Worm (Caenorhabditis elegans) whole organism, mixed stage, embryonic: ENCODE results near the gene T24B8.7.

ENCODE experiments used
- M03D4.4 ChIP-seq: sonication (generic microtip); optimal IDR thresholded peaks from 2 replicates; lab custom pipeline; 2017; ENCODE audit warnings: mild to moderate bottlenecking, missing genetic modification characterization, missing compliant biosample characterization
- bed-3 ChIP-seq: fragments of 200-800 bp; sonication (Bioruptor generic); optimal IDR thresholded peaks from 3 replicates; lab custom pipeline; 2018; ENCODE audit warnings: mild to moderate bottlenecking, missing genetic modification characterization, moderate library complexity, missing compliant biosample characterization
- blmp-1 ChIP-seq: fragments of 150-350 bp; optimal IDR thresholded peaks from 2 replicates; lab custom pipeline; 2014; ENCODE audit warnings: missing biosample characterization, missing genetic modification characterization
- ceh-39 ChIP-seq: fragments of 150-350 bp; optimal IDR thresholded peaks from 2 replicates; lab custom pipeline; 2014; ENCODE audit warnings: missing biosample characterization, missing genetic modification characterization
- ceh-43 ChIP-seq: fragments of 200-800 bp; sonication (Bioruptor generic); optimal IDR thresholded peaks from 2 replicates; lab custom pipeline; 2018; ENCODE audit warnings: mild to moderate bottlenecking, missing genetic modification characterization, moderate library complexity, missing compliant biosample characterization
- ceh-83 ChIP-seq: fragments of 200-800 bp; sonication (Bioruptor generic); optimal IDR thresholded peaks from 2 replicates; lab custom pipeline; 2018; ENCODE audit warnings: mild to moderate bottlenecking, missing genetic modification characterization, missing compliant biosample characterization
- ces-1 ChIP-seq: fragments of 150-350 bp; optimal IDR thresholded peaks from 2 replicates; lab custom pipeline; 2014; ENCODE audit warnings: missing biosample characterization, missing genetic modification reagents, missing genetic modification characterization
- cnd-1 ChIP-seq: fragments of 200-800 bp; sonication (Bioruptor generic); optimal IDR thresholded peaks from 2 replicates; lab custom pipeline; 2018; ENCODE audit warnings: mild to moderate bottlenecking, missing genetic modification characterization, missing compliant biosample characterization
- drap-1 ChIP-seq: fragments of 200-800 bp; sonication (Bioruptor generic); optimal IDR thresholded peaks from 3 replicates; lab custom pipeline; 2018; ENCODE audit warnings: mild to moderate bottlenecking, missing genetic modification characterization, missing compliant biosample characterization
- elt-3 ChIP-seq: fragments of 150-350 bp; optimal IDR thresholded peaks from 2 replicates; lab custom pipeline; 2014; ENCODE audit warnings: missing biosample characterization, missing genetic modification characterization
- flh-1 ChIP-seq: fragments of 200-800 bp; sonication (Bioruptor generic); optimal IDR thresholded peaks from 2 replicates; lab custom pipeline; 2018; ENCODE audit warnings: mild to moderate bottlenecking, missing genetic modification characterization, moderate library complexity, missing compliant biosample characterization
- ham-2 ChIP-seq: fragments of 200-800 bp; sonication (Bioruptor generic); optimal IDR thresholded peaks from 2 replicates; lab custom pipeline; 2018; ENCODE audit warnings: mild to moderate bottlenecking, missing genetic modification characterization, missing compliant biosample characterization
- hlh-1 ChIP-seq: fragments of 150-350 bp; optimal IDR thresholded peaks from 2 replicates; lab custom pipeline; 2014; ENCODE audit warnings: missing biosample characterization, missing genetic modification reagents, missing genetic modification characterization
- lin-13 ChIP-seq: fragments of 150-350 bp; optimal IDR thresholded peaks from 2 replicates; lab custom pipeline; 2014; ENCODE audit warnings: missing biosample characterization, missing genetic modification characterization
- lin-32 ChIP-seq: fragments of 200-800 bp; sonication (Bioruptor generic); optimal IDR thresholded peaks from 2 replicates; lab custom pipeline; 2018; ENCODE audit warnings: mild to moderate bottlenecking, missing genetic modification characterization, missing compliant biosample characterization
- lsy-2 ChIP-seq: fragments of 150-350 bp; optimal IDR thresholded peaks from 2 replicates; lab custom pipeline; 2014; ENCODE audit warnings: missing biosample characterization, missing genetic modification characterization
- mab-5 ChIP-seq: fragments of 150-350 bp; optimal IDR thresholded peaks from 2 replicates; lab custom pipeline; 2014; ENCODE audit warnings: missing biosample characterization, missing genetic modification characterization
- mep-1 ChIP-seq: fragments of 150-350 bp; optimal IDR thresholded peaks from 2 replicates; lab custom pipeline; 2017; ENCODE audit warnings: missing biosample characterization, missing genetic modification reagents, missing genetic modification characterization, inconsistent platforms
- mls-2 ChIP-seq: sonication (generic microtip); optimal IDR thresholded peaks from 2 replicates; lab custom pipeline; 2016; ENCODE audit warnings: mild to moderate bottlenecking, missing genetic modification characterization, moderate library complexity, missing compliant biosample characterization
- nhr-12 ChIP-seq: fragments of 150-350 bp; optimal IDR thresholded peaks from 2 replicates; lab custom pipeline; 2014; ENCODE audit warnings: missing biosample characterization, missing genetic modification characterization
- nhr-237 ChIP-seq: fragments of 150-350 bp; optimal IDR thresholded peaks from 2 replicates; lab custom pipeline; 2014; ENCODE audit warnings: missing biosample characterization, missing genetic modification characterization
- nhr-28 ChIP-seq: fragments of 150-350 bp; optimal IDR thresholded peaks from 2 replicates; lab custom pipeline; 2014; ENCODE audit warnings: missing biosample characterization, missing genetic modification characterization
- nhr-76 ChIP-seq: sonication (generic microtip); optimal IDR thresholded peaks from 2 replicates; lab custom pipeline; 2017; ENCODE audit warnings: missing biosample characterization, missing genetic modification characterization
- pha-4 ChIP-seq: fragments of 150-350 bp; optimal IDR thresholded peaks from 2 replicates; lab custom pipeline; 2018; ENCODE audit warnings: missing biosample characterization, missing genetic modification reagents, missing genetic modification characterization
- sem-2 ChIP-seq: fragments of 200-800 bp; sonication (Bioruptor generic); optimal IDR thresholded peaks from 2 replicates; lab custom pipeline; 2018; ENCODE audit warnings: mild to moderate bottlenecking, missing genetic modification characterization, missing compliant biosample characterization
- sptf-1 ChIP-seq: sonication (generic microtip); optimal IDR thresholded peaks from 2 replicates; lab custom pipeline; 2017; ENCODE audit warnings: mild to moderate bottlenecking, missing genetic modification characterization, moderate library complexity, missing compliant biosample characterization
- tbx-8 ChIP-seq: fragments of 200-800 bp; sonication (Bioruptor generic); optimal IDR thresholded peaks from 2 replicates; lab custom pipeline; 2018; ENCODE audit warnings: mild to moderate bottlenecking, missing genetic modification characterization, moderate library complexity, missing compliant biosample characterization
- unc-120 ChIP-seq: sonication (generic microtip); optimal IDR thresholded peaks from 2 replicates; lab custom pipeline; 2017; ENCODE audit warnings: missing genetic modification characterization, missing compliant biosample characterization; ENCODE audit not compliant: poor library complexity, severe bottlenecking
- unc-39 ChIP-seq: fragments of 150-350 bp; optimal IDR thresholded peaks from 2 replicates; lab custom pipeline; 2014; ENCODE audit warnings: missing biosample characterization, missing genetic modification characterization
- unc-62 ChIP-seq: fragments of 150-350 bp; optimal IDR thresholded peaks from 2 replicates; lab custom pipeline; 2014; ENCODE audit warnings: missing biosample characterization, missing genetic modification reagents, missing genetic modification characterization
- ztf-11 ChIP-seq: fragments of 150-350 bp; optimal IDR thresholded peaks from 2 replicates; lab custom pipeline; 2014; ENCODE audit warnings: missing biosample characterization, missing genetic modification characterization

The T24B8.7 gene

ce11 chrII:9000331-9000730 lies 53.1 kb downstream of the T24B8.7 start, which contains the start of gene F44G4.5:
Gene F44G4.5, minus strand, starts transcription at chrII:9000431.
- TF ChIP-seq nhr-76 (tag; lab: Kevin White, UChicago) = no peak
- TF ChIP-seq ceh-43 (GFP tag; lab: Kevin White, UChicago) = no peak
- TF ChIP-seq pha-4 (tag; lab: Kevin White, UChicago) = no peak
- TF ChIP-seq ham-2 (GFP tag; lab: Kevin White, UChicago) = no peak
- no peak for TF ChIP-seq ces-1 (GFP tag; lab: Kevin White, UChicago)
- no peak for TF ChIP-seq unc-62 (GFP tag; lab: Kevin White, UChicago)
- no peak for TF ChIP-seq nhr-12
- TF ChIP-seq lin-32 (GFP tag; lab: Kevin White, UChicago) = no peak

ce11 chrII:8997479-8997878 lies 56.0 kb downstream of the T24B8.7 start, which contains the start of the genes F44G4.3 and tdp-1:
Gene F44G4.3, minus strand, starts transcription at chrII:8997662.
Gene tdp-1, plus strand, starts transcription at chrII:8997825.
- TF ChIP-seq lin-13 (tag; lab: Kevin White, UChicago) (no peak), mep-1 (tag; lab: Kevin White, UChicago) (peak; percentile 1), blmp-1 (tag; lab: Kevin White, UChicago) (no peak), cnd-1 (no peak), unc-120 (tag; lab: Kevin White, UChicago) (no peak), ces-1 (GFP tag; lab: Kevin White, UChicago) (peak; percentile 97), lin-32 (GFP tag; lab: Kevin White, UChicago) (no peak), M03D4.4 (tag; lab: Kevin White, UChicago) (peak; percentile 3), sem-2 (GFP tag; lab: Kevin White, UChicago) (no peak), hlh-1 (tag; lab: Kevin White, UChicago) (no peak), mls-2 (tag; lab: Kevin White, UChicago) (no peak), lsy-2 (tag; lab: Kevin White, UChicago) (peak; percentile 93)

- no peak for TF ChIP-seq lin-13 (tag; lab: Kevin White, UChicago)
- TF ChIP-seq ceh-43 (GFP tag; lab: Kevin White, UChicago) = no peak
- no peak for TF ChIP-seq bed-3
- no peak for TF ChIP-seq cnd-1
- TF ChIP-seq hlh-1 (tag; lab: Kevin White, UChicago) = no peak
- TF ChIP-seq mep-1 (tag; lab: Kevin White, UChicago) = no peak
- TF ChIP-seq unc-62 (GFP tag; lab: Kevin White, UChicago) = no peak
- no peak for TF ChIP-seq nhr-28
- no peak for TF ChIP-seq mab-5 (tag; lab: Kevin White, UChicago)
- no peak for TF ChIP-seq unc-39 (tag; lab: Kevin White, UChicago)
- TF ChIP-seq ztf-11 (tag; lab: Kevin White, UChicago) = no peak
- TF ChIP-seq pha-4 (tag; lab: Kevin White, UChicago) = no peak
- no peak for TF ChIP-seq lin-32 (GFP tag; lab: Kevin White, UChicago)
- TF ChIP-seq nhr-76 (tag; lab: Kevin White, UChicago) = no peak
- TF ChIP-seq unc-120 (tag; lab: Kevin White, UChicago) = no peak
Measured at ce11 chrII:8996064-8996463, 57.4 kb downstream of the T24B8.7 start, which contains the start of gene ndub-2. Gene ndub-2, plus strand, starts transcription at chrII:8996364.

ce11 chrII:8994336-8994735 lies 59.1 kb downstream of the T24B8.7 start, which contains the start of gene F44G4.1:
Gene F44G4.1, plus strand, starts transcription at chrII:8994636.
- TF ChIP-seq hlh-1 (tag; lab: Kevin White, UChicago) (no peak), nhr-76 (tag; lab: Kevin White, UChicago) (no peak), mep-1 (tag; lab: Kevin White, UChicago) (no peak), mab-5 (tag; lab: Kevin White, UChicago) (no peak), drap-1 (GFP tag; lab: Kevin White, UChicago) (no peak), ceh-43 (GFP tag; lab: Kevin White, UChicago) (no peak)

ce11 chrII:8992780-8993179 lies 60.7 kb downstream of the T24B8.7 start, which contains the start of gene ooc-5:
Gene ooc-5, plus strand, starts transcription at chrII:8993160.
- peak; percentile 93 for TF ChIP-seq lsy-2 (tag; lab: Kevin White, UChicago)
- TF ChIP-seq M03D4.4 (tag; lab: Kevin White, UChicago) = no peak
- TF ChIP-seq nhr-76 (tag; lab: Kevin White, UChicago) = no peak
- peak; percentile 19 for TF ChIP-seq ces-1 (GFP tag; lab: Kevin White, UChicago)
- no peak for TF ChIP-seq sptf-1 (tag; lab: Kevin White, UChicago)
- TF ChIP-seq drap-1 (GFP tag; lab: Kevin White, UChicago) = no peak
- TF ChIP-seq, all 35 proteins: peak for 2

- TF ChIP-seq ceh-39 (tag; lab: Kevin White, UChicago) (no peak), cnd-1 (no peak), lsy-2 (tag; lab: Kevin White, UChicago) (no peak), flh-1 (GFP tag; lab: Kevin White, UChicago) (no peak), nhr-237 (no peak), pha-4 (tag; lab: Kevin White, UChicago) (no peak), ces-1 (GFP tag; lab: Kevin White, UChicago) (no peak), tbx-8 (GFP tag; lab: Kevin White, UChicago) (no peak), ham-2 (GFP tag; lab: Kevin White, UChicago) (no peak), ceh-83 (GFP tag; lab: Kevin White, UChicago) (no peak), mep-1 (tag; lab: Kevin White, UChicago) (no peak), blmp-1 (tag; lab: Kevin White, UChicago) (no peak), mls-2 (tag; lab: Kevin White, UChicago) (no peak), elt-3 (tag; lab: Kevin White, UChicago) (no peak), ztf-11 (tag; lab: Kevin White, UChicago) (no peak), lin-32 (GFP tag; lab: Kevin White, UChicago) (no peak), sptf-1 (tag; lab: Kevin White, UChicago) (no peak), mab-5 (tag; lab: Kevin White, UChicago) (no peak), unc-62 (GFP tag; lab: Kevin White, UChicago) (no peak)
Measured at ce11 chrII:8991602-8992001, 61.9 kb downstream of the T24B8.7 start.
